Worm (Caenorhabditis elegans): ENCODE results near the gene nhr-43.

The nhr-43 gene

ce11 chrIV:11916907-11917306, 17.5 kb downstream of the nhr-43 start, which contains the start of gene ZK822.10:
TSS of gene ZK822.10 (plus strand) at chrIV:11917137.
- TF ChIP-seq hmbx-1 (tag; optimal IDR thresholded peaks at IDR 0.05) (no peak), hnd-1 (tag; optimal IDR thresholded peaks at IDR 0.05) (no peak), tra-4 (tag; optimal IDR thresholded peaks at IDR 0.05) (no peak), scrt-1 (GFP tag; IDR thresholded peaks at IDR 0.05) (no peak), F13C5.2 (tag; optimal IDR thresholded peaks at IDR 0.05) (no peak), ama-1 (optimal IDR thresholded peaks at IDR 0.05) (no peak), B0310.2 (tag; optimal IDR thresholded peaks at IDR 0.05) (no peak), flt-1 (GFP tag; IDR thresholded peaks at IDR 0.05) (no peak), ceh-36 (tag; optimal IDR thresholded peaks at IDR 0.05) (no peak), aly-1 (tag; optimal IDR thresholded peaks at IDR 0.05) (no peak), sea-1 (GFP tag; conservative IDR thresholded peaks at IDR 0.05) (no peak)

ce11 chrIV:11917886-11918285, 18.5 kb downstream of the nhr-43 start:
- TF ChIP-seq aly-1 (tag; optimal IDR thresholded peaks at IDR 0.05): no peak
- TF ChIP-seq ets-7 (tag; optimal IDR thresholded peaks at IDR 0.05): no peak
- no peak for TF ChIP-seq sea-1 (GFP tag; conservative IDR thresholded peaks at IDR 0.05)
- no peak for TF ChIP-seq ceh-13 (GFP tag; optimal IDR thresholded peaks at IDR 0.05)
- TF ChIP-seq hmg-4 (GFP tag; optimal IDR thresholded peaks at IDR 0.05): no peak
- TF ChIP-seq flt-1 (GFP tag; IDR thresholded peaks at IDR 0.05): no peak
- TF ChIP-seq ama-1 (optimal IDR thresholded peaks at IDR 0.05): no peak
- no peak for TF ChIP-seq ceh-36 (tag; optimal IDR thresholded peaks at IDR 0.05)
- no peak for TF ChIP-seq tbx-37 (GFP tag; conservative IDR thresholded peaks at IDR 0.05)
- TF ChIP-seq B0310.2 (tag; optimal IDR thresholded peaks at IDR 0.05): no peak
- no peak for TF ChIP-seq F13C5.2 (tag; optimal IDR thresholded peaks at IDR 0.05)
- TF ChIP-seq hmbx-1 (tag; optimal IDR thresholded peaks at IDR 0.05): no peak
- TF ChIP-seq hnd-1 (tag; optimal IDR thresholded peaks at IDR 0.05): no peak
- no peak for TF ChIP-seq tbx-11 (GFP tag; IDR thresholded peaks at IDR 0.05)
- TF ChIP-seq pes-1 (GFP tag; IDR thresholded peaks at IDR 0.05): no peak
- TF ChIP-seq tra-4 (tag; optimal IDR thresholded peaks at IDR 0.05): no peak
- no peak for TF ChIP-seq scrt-1 (GFP tag; IDR thresholded peaks at IDR 0.05)

- TF ChIP-seq ets-7 (tag; optimal IDR thresholded peaks at IDR 0.05) (no peak), hmbx-1 (tag; optimal IDR thresholded peaks at IDR 0.05) (no peak), aly-1 (tag; optimal IDR thresholded peaks at IDR 0.05) (no peak), scrt-1 (GFP tag; IDR thresholded peaks at IDR 0.05) (no peak), F13C5.2 (tag; optimal IDR thresholded peaks at IDR 0.05) (no peak), B0310.2 (tag; optimal IDR thresholded peaks at IDR 0.05) (no peak), ceh-36 (tag; optimal IDR thresholded peaks at IDR 0.05) (no peak), ama-1 (optimal IDR thresholded peaks at IDR 0.05) (no peak), tbx-37 (GFP tag; conservative IDR thresholded peaks at IDR 0.05) (no peak), sea-1 (GFP tag; conservative IDR thresholded peaks at IDR 0.05) (no peak), pes-1 (GFP tag; IDR thresholded peaks at IDR 0.05) (no peak), flt-1 (GFP tag; IDR thresholded peaks at IDR 0.05) (no peak), tbx-11 (GFP tag; IDR thresholded peaks at IDR 0.05) (no peak), hnd-1 (tag; optimal IDR thresholded peaks at IDR 0.05) (no peak), hmg-4 (GFP tag; optimal IDR thresholded peaks at IDR 0.05) (no peak), tra-4 (tag; optimal IDR thresholded peaks at IDR 0.05) (no peak), ceh-13 (GFP tag; optimal IDR thresholded peaks at IDR 0.05) (no peak)
Measured at ce11 chrIV:11919067-11919466, 19.7 kb downstream of the nhr-43 start.

- no peak for TF ChIP-seq aly-1 (tag; optimal IDR thresholded peaks at IDR 0.05)
- no peak for TF ChIP-seq sea-1 (GFP tag; conservative IDR thresholded peaks at IDR 0.05)
- no peak for TF ChIP-seq ceh-13 (GFP tag; optimal IDR thresholded peaks at IDR 0.05)
- TF ChIP-seq B0310.2 (tag; optimal IDR thresholded peaks at IDR 0.05): no peak
- TF ChIP-seq tra-4 (tag; optimal IDR thresholded peaks at IDR 0.05): no peak
- TF ChIP-seq F13C5.2 (tag; optimal IDR thresholded peaks at IDR 0.05): no peak
- no peak for TF ChIP-seq hmbx-1 (tag; optimal IDR thresholded peaks at IDR 0.05)
- no peak for TF ChIP-seq hmg-4 (GFP tag; optimal IDR thresholded peaks at IDR 0.05)
- no peak for TF ChIP-seq hnd-1 (tag; optimal IDR thresholded peaks at IDR 0.05)
- TF ChIP-seq ama-1 (optimal IDR thresholded peaks at IDR 0.05): no peak
- TF ChIP-seq scrt-1 (GFP tag; IDR thresholded peaks at IDR 0.05): no peak
- TF ChIP-seq tbx-37 (GFP tag; conservative IDR thresholded peaks at IDR 0.05): no peak
- TF ChIP-seq pes-1 (GFP tag; IDR thresholded peaks at IDR 0.05): no peak
- no peak for TF ChIP-seq ets-7 (tag; optimal IDR thresholded peaks at IDR 0.05)
- TF ChIP-seq flt-1 (GFP tag; IDR thresholded peaks at IDR 0.05): no peak
- no peak for TF ChIP-seq tbx-11 (GFP tag; IDR thresholded peaks at IDR 0.05)
- TF ChIP-seq ceh-36 (tag; optimal IDR thresholded peaks at IDR 0.05): no peak
Measured at ce11 chrIV:11922011-11922410, 22.6 kb downstream of the nhr-43 start, which contains the start of gene ZK822.1. TSS of gene ZK822.1 (minus strand) at chrIV:11922131.

ce11 chrIV:11923074-11923473, 23.7 kb downstream of the nhr-43 start, which contains the start of gene srlf-31:
TSS of gene srlf-31 (minus strand) at chrIV:11923174.
- TF ChIP-seq tra-4 (tag; optimal IDR thresholded peaks at IDR 0.05) (no peak), pes-1 (GFP tag; IDR thresholded peaks at IDR 0.05) (no peak), F13C5.2 (tag; optimal IDR thresholded peaks at IDR 0.05) (no peak), sea-1 (GFP tag; conservative IDR thresholded peaks at IDR 0.05) (no peak), ceh-13 (GFP tag; optimal IDR thresholded peaks at IDR 0.05) (no peak), aly-1 (tag; optimal IDR thresholded peaks at IDR 0.05) (no peak), B0310.2 (tag; optimal IDR thresholded peaks at IDR 0.05) (no peak), hmg-4 (GFP tag; optimal IDR thresholded peaks at IDR 0.05) (no peak), flt-1 (GFP tag; IDR thresholded peaks at IDR 0.05) (no peak)

- no peak for TF ChIP-seq sea-1 (GFP tag; conservative IDR thresholded peaks at IDR 0.05)
- TF ChIP-seq ama-1 (optimal IDR thresholded peaks at IDR 0.05): no peak
- TF ChIP-seq ceh-13 (GFP tag; optimal IDR thresholded peaks at IDR 0.05): no peak
- no peak for TF ChIP-seq scrt-1 (GFP tag; IDR thresholded peaks at IDR 0.05)
- TF ChIP-seq ceh-36 (tag; optimal IDR thresholded peaks at IDR 0.05): no peak
- no peak for TF ChIP-seq tbx-37 (GFP tag; conservative IDR thresholded peaks at IDR 0.05)
- TF ChIP-seq hmbx-1 (tag; optimal IDR thresholded peaks at IDR 0.05): no peak
- no peak for TF ChIP-seq tbx-11 (GFP tag; IDR thresholded peaks at IDR 0.05)
- no peak for TF ChIP-seq B0310.2 (tag; optimal IDR thresholded peaks at IDR 0.05)
- no peak for TF ChIP-seq F13C5.2 (tag; optimal IDR thresholded peaks at IDR 0.05)
- no peak for TF ChIP-seq flt-1 (GFP tag; IDR thresholded peaks at IDR 0.05)
- no peak for TF ChIP-seq hmg-4 (GFP tag; optimal IDR thresholded peaks at IDR 0.05)
- no peak for TF ChIP-seq pes-1 (GFP tag; IDR thresholded peaks at IDR 0.05)
- no peak for TF ChIP-seq ets-7 (tag; optimal IDR thresholded peaks at IDR 0.05)
- no peak for TF ChIP-seq tra-4 (tag; optimal IDR thresholded peaks at IDR 0.05)
- no peak for TF ChIP-seq aly-1 (tag; optimal IDR thresholded peaks at IDR 0.05)
- no peak for TF ChIP-seq hnd-1 (tag; optimal IDR thresholded peaks at IDR 0.05)
Measured at ce11 chrIV:11924092-11924491, 24.7 kb downstream of the nhr-43 start.

Data from whole organism, early embryonic.